Worm (Caenorhabditis elegans) whole organism, L4/young adult: ENCODE measurements around the gene C04F6.7.

ENCODE experiments used
- W03F9.2 ChIP-seq: fragments of 150-350 bp; optimal IDR thresholded peaks from 2 replicates; lab custom pipeline; 2014; ENCODE audit warnings: missing biosample characterization, missing genetic modification characterization
- dao-5 ChIP-seq: sonication (generic microtip); optimal IDR thresholded peaks from 2 replicates; lab custom pipeline; 2016; ENCODE audit warnings: missing genotype, missing genetic modification characterization, moderate library complexity, missing compliant biosample characterization
- him-1 ChIP-seq: sonication (generic microtip); optimal IDR thresholded peaks from 2 replicates; lab custom pipeline; 2016; ENCODE audit warnings: missing genotype, missing genetic modification reagents, missing genetic modification characterization, missing compliant biosample characterization

- TF ChIP-seq dao-5 (tag; lab: Kevin White, UChicago) (no peak), W03F9.2 (no peak), him-1 (no peak)
Observed at ce11 chrX:3374642-3375041, 44.3 kb downstream of the C04F6.7 start, which contains the start of gene clc-3.
